Fruit fly (Drosophila melanogaster) whole organism, wandering third instar larva: ENCODE measurements around the gene CG13721.

Experiments
- Hr78 ChIP-seq: fragments of >200 bp; optimal IDR thresholded peaks from 2 replicates; lab custom pipeline; 2017; ENCODE audit warnings: missing biosample characterization, missing genetic modification characterization
- psq ChIP-seq: fragments of 200-800 bp; sonication (Bioruptor generic); optimal IDR thresholded peaks from 3 replicates; lab custom pipeline; 2017; ENCODE audit warnings: missing biosample characterization, mild to moderate bottlenecking, missing genetic modification characterization, moderate library complexity

DNA sequence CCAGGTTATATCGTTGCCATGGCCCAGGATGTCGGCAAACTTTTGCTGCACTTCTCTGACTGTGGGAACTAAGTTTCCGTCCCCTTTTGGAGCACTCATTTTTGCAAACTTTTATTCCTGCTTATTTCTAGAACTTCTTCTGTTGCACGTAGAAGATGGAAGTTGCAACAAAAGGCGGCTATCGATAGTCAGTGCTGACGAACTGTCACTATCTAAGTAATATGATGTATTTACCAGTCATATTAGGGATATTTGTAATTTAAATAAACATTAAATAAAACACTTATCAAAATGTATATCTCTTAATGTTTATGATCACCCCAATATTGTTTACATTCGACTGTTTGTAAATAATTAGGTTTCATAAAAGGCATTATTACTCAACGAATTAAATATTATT is 43.5 kb upstream of the CG13721 start, which contains the start of gene CG32243:
- TF ChIP-seq psq (GFP tag; lab: Kevin White, UChicago) (no peak), Hr78 (no peak)
